Fruit fly (Drosophila melanogaster): ENCODE data around the gene Ran.

The Ran gene

DNA sequence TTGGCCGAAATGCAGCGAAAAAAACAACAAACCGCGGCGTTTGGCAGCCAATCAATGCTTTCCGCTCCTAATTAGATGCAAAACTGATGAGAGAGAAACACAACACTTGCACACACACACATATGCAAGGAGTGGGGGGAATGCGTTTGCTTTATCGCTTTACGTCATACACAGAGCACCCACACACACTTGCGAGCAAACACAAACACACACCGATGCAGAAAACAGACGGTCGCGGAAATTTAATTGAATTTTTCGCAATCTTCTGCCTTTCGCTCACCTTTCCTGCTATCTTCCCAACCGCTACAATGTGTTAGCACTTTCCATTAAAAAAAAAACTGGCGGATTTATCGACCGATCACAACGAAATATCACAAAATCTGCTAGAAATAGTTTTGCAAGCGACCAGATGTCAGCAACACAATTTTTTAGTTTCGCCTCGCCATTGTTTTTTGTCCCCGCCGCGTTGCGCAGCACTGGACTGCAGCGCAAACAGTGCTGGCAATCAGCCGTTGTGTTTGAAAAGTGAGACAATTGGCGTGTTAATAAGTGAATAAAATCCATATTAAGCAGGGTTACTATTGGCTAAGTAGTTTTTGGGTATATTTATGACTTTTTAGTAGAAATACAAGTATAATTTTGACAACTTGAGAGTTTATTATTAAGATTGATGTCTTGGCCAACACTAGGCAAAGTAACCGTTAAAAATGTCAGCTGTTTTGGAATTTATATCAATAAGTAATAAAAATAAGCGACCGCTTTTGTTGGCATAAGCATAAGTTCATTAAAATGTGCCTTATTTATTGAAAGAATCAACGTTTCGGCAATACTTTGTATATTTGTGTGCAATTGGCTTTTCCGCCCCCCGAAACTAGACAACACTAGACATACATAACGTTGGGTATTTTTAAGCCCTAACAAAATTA, 11.7 kb downstream of the Ran start, which contains the start of gene Klp10A (continued):
- TF ChIP-seq CG10543 (GFP tag; optimal IDR thresholded peaks at IDR 0.05) (no peak), CG12155 (GFP tag; optimal IDR thresholded peaks at IDR 0.05) (no peak), Hr78 (GFP tag; optimal IDR thresholded peaks at IDR 0.05) (no peak), chinmo (GFP tag; IDR thresholded peaks at IDR 0.05; ENCODE audit: partially characterized antibody) (0 out of 4 replicates have a peak, but pooled peaks have one; percentile 47), pho (GFP tag; optimal IDR thresholded peaks at IDR 0.05) (peak; percentile 7), CG6254 (GFP tag; optimal IDR thresholded peaks at IDR 0.05) (no peak), dimm (GFP tag; IDR thresholded peaks at IDR 0.05) (no peak), CG17802 (tag; optimal IDR thresholded peaks at IDR 0.05) (no peak), CG18476 (GFP tag; optimal IDR thresholded peaks at IDR 0.05) (no peak), shn (GFP tag; optimal IDR thresholded peaks at IDR 0.05) (no peak), CG13296 (GFP tag; optimal IDR thresholded peaks at IDR 0.05) (no peak), CG14441 (GFP tag; IDR thresholded peaks at IDR 0.05) (no peak), MESR4 (GFP tag; optimal IDR thresholded peaks at IDR 0.05) (peak; percentile 54), so (GFP tag; IDR thresholded peaks at IDR 0.05) (no peak), Hmr (GFP tag; optimal IDR thresholded peaks at IDR 0.05) (no peak), CG31365 (tag; optimal IDR thresholded peaks at IDR 0.05) (no peak), CG2116 (GFP tag; optimal IDR thresholded peaks at IDR 0.05) (no peak), CG12659 (GFP tag; optimal IDR thresholded peaks at IDR 0.05) (no peak), CG14050 (GFP tag; IDR thresholded peaks at IDR 0.05) (no peak), ems (GFP tag; optimal IDR thresholded peaks at IDR 0.05) (no peak), CG11085 (GFP tag; IDR thresholded peaks at IDR 0.05) (no peak), CG13287 (GFP tag; IDR thresholded peaks at IDR 0.05; ENCODE audit: partially characterized antibody) (no peak; the same call in 1 of the 2 replicates), Ssrp (tag; optimal IDR thresholded peaks at IDR 0.05) (no peak), tll (GFP tag; optimal IDR thresholded peaks at IDR 0.05) (no peak), Eip74EF (GFP tag; optimal IDR thresholded peaks at IDR 0.05) (no peak), CG3065 (GFP tag; optimal IDR thresholded peaks at IDR 0.05) (no peak), Atf-2 (GFP tag; optimal IDR thresholded peaks at IDR 0.05) (no peak), CG14710 (tag; optimal IDR thresholded peaks at IDR 0.05) (no peak), Fer1 (GFP tag; optimal IDR thresholded peaks at IDR 0.05) (no peak), CG6689 (GFP tag; IDR thresholded peaks at IDR 0.05) (no peak; the same call in 1 of the 2 replicates), vvl (GFP tag; IDR thresholded peaks at IDR 0.05) (peak; percentile 9; the same call in 1 of the 2 replicates), CG6175 (GFP tag; IDR thresholded peaks at IDR 0.05) (no peak), zen (tag; optimal IDR thresholded peaks at IDR 0.05) (no peak), Antp (GFP tag; optimal IDR thresholded peaks at IDR 0.05) (peak; percentile 14), Opbp (GFP tag; IDR thresholded peaks at IDR 0.05; ENCODE audit: partially characterized antibody) (no peak), CG4282 (GFP tag; optimal IDR thresholded peaks at IDR 0.05) (no peak), gsb-n (tag; optimal IDR thresholded peaks at IDR 0.05) (no peak), HLH4C (GFP tag; IDR thresholded peaks at IDR 0.05; ENCODE audit: partially characterized antibody) (no peak), ab (GFP tag; optimal IDR thresholded peaks at IDR 0.05) (peak; percentile 3), CG7786 (GFP tag; optimal IDR thresholded peaks at IDR 0.05) (no peak), bcd (GFP tag; optimal IDR thresholded peaks at IDR 0.05) (no peak), Mad (GFP tag; optimal IDR thresholded peaks at IDR 0.05) (no peak), CG14014 (GFP tag; IDR thresholded peaks at IDR 0.05) (no peak), wor (GFP tag; IDR thresholded peaks at IDR 0.05) (no peak), cad (GFP tag; optimal IDR thresholded peaks at IDR 0.05) (no peak), Chrac-16 (GFP tag; optimal IDR thresholded peaks at IDR 0.05) (peak; percentile 24), sr (GFP tag; IDR thresholded peaks at IDR 0.05) (no peak), Lim3 (GFP tag; IDR thresholded peaks at IDR 0.05) (no peak)

Data from whole organism, embryonic.